Worm (Caenorhabditis elegans): ENCODE data around the gene C25G6.1.

C25G6.1 gene

DNA sequence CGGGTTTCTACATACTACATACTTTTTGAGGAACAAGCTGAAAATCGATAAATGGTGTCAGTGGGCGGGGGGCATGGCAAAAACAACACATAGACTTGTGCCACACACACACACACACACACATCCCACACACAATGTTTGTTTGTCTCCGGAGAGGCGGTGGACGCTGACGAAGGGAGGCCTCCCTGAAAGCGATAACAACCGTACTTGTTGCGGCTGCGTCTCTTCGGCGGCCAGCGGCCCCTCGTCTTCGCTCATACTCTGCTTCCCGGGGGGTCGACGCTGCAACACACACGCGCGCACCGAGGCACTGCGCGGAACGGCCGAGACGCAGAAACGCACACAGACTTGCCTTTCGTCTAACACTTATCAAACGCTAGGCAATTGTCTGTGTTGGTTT lies 49.0 kb downstream of the C25G6.1 start (continued):
- peak; percentile 5 for TF ChIP-seq nhr-48 (tag; optimal IDR thresholded peaks at IDR 0.05)
- TF ChIP-seq F37D6.2 (tag; optimal IDR thresholded peaks at IDR 0.05), result peak; percentile 17
- TF ChIP-seq pqm-1 (tag; optimal IDR thresholded peaks at IDR 0.05), result peak; percentile 25
- peak; percentile 46 for TF ChIP-seq nhr-28 (tag; optimal IDR thresholded peaks at IDR 0.05)
- TF ChIP-seq Y75B8A.6 (GFP tag; IDR thresholded peaks at IDR 0.05), result no peak
- peak; percentile 66 for TF ChIP-seq hlh-30 (tag; optimal IDR thresholded peaks at IDR 0.05; ENCODE audit: insufficient read depth)
- TF ChIP-seq egl-27 (tag; optimal IDR thresholded peaks at IDR 0.05), result no peak
- peak; percentile 81 to 85 for TF ChIP-seq mdl-1 (tag; optimal IDR thresholded peaks at IDR 0.05)
- no peak for TF ChIP-seq lir-3 (tag; optimal IDR thresholded peaks at IDR 0.05)
- peak; percentile 42 for TF ChIP-seq aha-1 (tag)
- peak; percentile 78 for TF ChIP-seq mes-2 (tag; optimal IDR thresholded peaks at IDR 0.05; ENCODE audit: poor library complexity, severe bottlenecking)
- no peak for TF ChIP-seq mxl-2 (GFP tag; conservative IDR thresholded peaks at IDR 0.05)

DNA sequence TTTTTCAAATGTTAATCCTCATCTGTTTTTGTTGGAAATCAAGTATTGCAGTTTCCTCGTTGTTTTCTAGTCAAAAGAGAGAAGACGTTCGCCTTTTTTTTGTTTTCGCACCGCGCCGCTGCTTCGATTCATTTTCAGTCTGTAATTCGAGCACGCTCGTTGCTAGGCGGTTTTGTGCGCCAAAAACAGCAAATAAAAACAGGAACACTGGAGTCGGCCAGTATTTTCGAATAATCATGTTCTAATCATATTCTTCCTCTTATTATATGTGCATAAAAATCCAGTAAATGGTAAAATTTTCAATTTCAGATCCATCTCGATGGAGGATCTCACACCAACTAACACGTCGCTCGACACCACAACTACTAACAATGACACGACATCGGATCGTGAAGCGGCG lies 50.3 kb downstream of the C25G6.1 start, which contains the start of gene pdk-1:
pdk-1 (plus strand) TSS at position 301 of the 400 bp plus-strand sequence.
- TF ChIP-seq nhr-11 (tag; optimal IDR thresholded peaks at IDR 0.05), result no peak
- TF ChIP-seq F10B5.3 (tag; optimal IDR thresholded peaks at IDR 0.05), result no peak
- no peak for TF ChIP-seq ceh-32 (tag; optimal IDR thresholded peaks at IDR 0.05; ENCODE audit: poor library complexity)
- TF ChIP-seq F44E2.7 (GFP tag; IDR thresholded peaks at IDR 0.05), result no peak
- no peak for TF ChIP-seq daf-8 (GFP tag; IDR thresholded peaks at IDR 0.05)
- TF ChIP-seq lin-38 (GFP tag; IDR thresholded peaks at IDR 0.05), result no peak

Measured in whole organism, L4 larva.